Worm (Caenorhabditis elegans) whole organism, L3 larva: ENCODE measurements around the gene ZK1320.2.

Source experiments
- ZK546.5 ChIP-seq: sonication (generic microtip); optimal IDR thresholded peaks from 2 replicates; lab custom pipeline; 2017; ENCODE audit warnings: missing biosample characterization, missing genetic modification characterization
- aly-2 ChIP-seq: fragments of 150-350 bp; optimal IDR thresholded peaks from 2 replicates; lab custom pipeline; 2014; ENCODE audit warnings: missing biosample characterization, missing genetic modification characterization
- ama-1 ChIP-seq: fragments of 150-350 bp; optimal IDR thresholded peaks from 2 replicates; lab custom pipeline; 2018
- ceh-16 ChIP-seq: sonication (generic microtip); optimal IDR thresholded peaks from 2 replicates; lab custom pipeline; 2017; ENCODE audit warnings: missing biosample characterization, missing genetic modification characterization
- ceh-28 ChIP-seq: fragments of 150-350 bp; optimal IDR thresholded peaks from 2 replicates; lab custom pipeline; 2014; ENCODE audit warnings: missing biosample characterization, missing genetic modification reagents, missing genetic modification characterization
- ceh-82 ChIP-seq: fragments of 150-350 bp; optimal IDR thresholded peaks from 2 replicates; lab custom pipeline; 2014; ENCODE audit warnings: missing biosample characterization, missing genetic modification characterization
- ceh-9 ChIP-seq: sonication (generic microtip); optimal IDR thresholded peaks from 2 replicates; lab custom pipeline; 2018; ENCODE audit warnings: missing biosample characterization, missing genetic modification characterization
- egl-27 ChIP-seq: sonication (generic microtip); optimal IDR thresholded peaks from 4 replicates; lab custom pipeline; 2017; ENCODE audit warnings: missing biosample characterization, missing genetic modification reagents, missing genetic modification characterization
- egl-5 ChIP-seq: fragments of 150-350 bp; optimal IDR thresholded peaks from 2 replicates; lab custom pipeline; 2017; ENCODE audit warnings: missing biosample characterization, missing genetic modification reagents, missing genetic modification characterization, inconsistent platforms
- elt-2 ChIP-seq: sonication (generic microtip); optimal IDR thresholded peaks from 2 replicates; lab custom pipeline; 2016; ENCODE audit warnings: missing genetic modification reagents, mild to moderate bottlenecking, missing genetic modification characterization, missing compliant biosample characterization
- elt-3 ChIP-seq, 3 experiments: fragments of 150-350 bp in 1 of 3; sonication (generic microtip) in 2 of 3; optimal IDR thresholded peaks; 2 replicates in 2 of 3; 4 replicates in 1 of 3; lab custom pipeline; 2014 to 2017; ENCODE audit warnings: missing biosample characterization in 3 of 3, missing genetic modification characterization in 3 of 3
- eor-1 ChIP-seq, 2 experiments: fragments of 150-350 bp; optimal IDR thresholded peaks; 2 replicates each; lab custom pipeline; 2014 to 2018; ENCODE audit warnings: missing biosample characterization in 2 of 2, missing genetic modification characterization in 2 of 2
- fkh-10 ChIP-seq: sonication (generic microtip); optimal IDR thresholded peaks from 2 replicates; lab custom pipeline; 2017; ENCODE audit warnings: missing biosample characterization, missing genetic modification reagents, missing genetic modification characterization
- fkh-2 ChIP-seq: fragments of 150-350 bp; optimal IDR thresholded peaks from 2 replicates; lab custom pipeline; 2014; ENCODE audit warnings: missing biosample characterization, missing genetic modification reagents, missing genetic modification characterization
- hmg-11 ChIP-seq: sonication (generic microtip); optimal IDR thresholded peaks from 2 replicates; lab custom pipeline; 2016; ENCODE audit warnings: missing genetic modification characterization, missing compliant biosample characterization
- jun-1 ChIP-seq: fragments of 150-350 bp; optimal IDR thresholded peaks from 2 replicates; lab custom pipeline; 2014; ENCODE audit warnings: missing biosample characterization, missing genetic modification reagents, missing genetic modification characterization
- lin-15B ChIP-seq: fragments of 150-350 bp; optimal IDR thresholded peaks from 2 replicates; lab custom pipeline; 2014; ENCODE audit warnings: missing biosample characterization, missing genetic modification characterization
- lsy-12 ChIP-seq: sonication (generic microtip); optimal IDR thresholded peaks from 2 replicates; lab custom pipeline; 2016; ENCODE audit warnings: mild to moderate bottlenecking, missing genetic modification characterization, missing compliant biosample characterization
- mdl-1 ChIP-seq: fragments of 150-350 bp; optimal IDR thresholded peaks from 2 replicates; lab custom pipeline; 2014; ENCODE audit warnings: missing biosample characterization, missing genetic modification characterization
- mml-1 ChIP-seq: fragments of 150-350 bp; sonication (generic microtip); optimal IDR thresholded peaks from 3 replicates; lab custom pipeline; 2014; ENCODE audit warnings: missing biosample characterization, missing genetic modification characterization
- nhr-25 ChIP-seq: sonication (generic microtip); optimal IDR thresholded peaks from 2 replicates; lab custom pipeline; 2017; ENCODE audit warnings: missing biosample characterization, missing genetic modification characterization
- nhr-28 ChIP-seq: fragments of 150-350 bp; optimal IDR thresholded peaks from 2 replicates; lab custom pipeline; 2014; ENCODE audit warnings: missing biosample characterization, missing genetic modification characterization
- nhr-43 ChIP-seq: sonication (generic microtip); optimal IDR thresholded peaks from 2 replicates; lab custom pipeline; 2016; ENCODE audit warnings: mild to moderate bottlenecking, missing genetic modification characterization, missing compliant biosample characterization; ENCODE audit not compliant: poor library complexity, severe bottlenecking
- nhr-67 ChIP-seq: fragments of 150-350 bp; optimal IDR thresholded peaks from 2 replicates; lab custom pipeline; 2014; ENCODE audit warnings: missing biosample characterization, missing genetic modification characterization
- nhr-76 ChIP-seq: fragments of 150-350 bp; sonication (generic microtip); optimal IDR thresholded peaks from 5 replicates; lab custom pipeline; 2014; ENCODE audit warnings: missing biosample characterization, missing genetic modification characterization
- pha-4 ChIP-seq: fragments of 150-350 bp; optimal IDR thresholded peaks from 2 replicates; lab custom pipeline; 2014; ENCODE audit warnings: missing biosample characterization, missing genetic modification reagents, missing genetic modification characterization
- pqm-1 ChIP-seq: fragments of 150-350 bp; optimal IDR thresholded peaks from 2 replicates; lab custom pipeline; 2017; ENCODE audit warnings: missing biosample characterization, missing genetic modification characterization, inconsistent platforms
- skn-1 ChIP-seq: fragments of 150-350 bp; optimal IDR thresholded peaks from 2 replicates; lab custom pipeline; 2014; ENCODE audit warnings: missing biosample characterization, missing genetic modification characterization
- snpc-4 ChIP-seq: fragments of 150-350 bp; optimal IDR thresholded peaks from 2 replicates; lab custom pipeline; 2014; ENCODE audit warnings: missing biosample characterization, missing genetic modification characterization
- tbx-2 ChIP-seq: sonication (generic microtip); optimal IDR thresholded peaks from 2 replicates; lab custom pipeline; 2016; ENCODE audit warnings: mild to moderate bottlenecking, missing genetic modification characterization, missing compliant biosample characterization
- unc-39 ChIP-seq: sonication (generic microtip); optimal IDR thresholded peaks from 4 replicates; lab custom pipeline; 2017; ENCODE audit warnings: missing biosample characterization, missing genetic modification characterization
- unc-62 ChIP-seq: fragments of 150-350 bp; sonication (generic microtip); optimal IDR thresholded peaks from 4 replicates; lab custom pipeline; 2014; ENCODE audit warnings: missing biosample characterization, missing genetic modification reagents, missing genetic modification characterization

Gene ZK1320.2

DNA sequence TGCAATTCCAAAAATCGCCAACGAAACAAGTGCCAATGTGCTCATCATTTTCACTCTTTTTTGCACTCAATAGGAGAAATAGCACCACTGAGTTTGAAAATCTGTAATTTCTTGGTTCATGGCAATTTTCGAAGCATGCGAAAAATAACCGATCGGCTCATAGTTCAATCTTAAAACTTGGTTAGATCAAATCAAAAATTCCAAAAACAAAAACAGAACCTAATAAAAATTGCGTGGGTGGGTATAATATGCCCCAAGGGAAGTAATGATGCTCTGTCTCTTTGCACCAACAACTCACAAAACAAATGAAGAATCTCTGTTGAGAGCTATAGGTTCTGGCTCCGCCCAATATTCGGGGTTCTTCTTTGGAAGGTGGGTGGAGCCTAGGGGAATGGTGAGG, 33.0 kb upstream of the ZK1320.2 start, which contains the start of gene nlp-11:
Gene nlp-11, minus strand, starts transcription at position 101 of the 400 bp plus-strand sequence.
- TF ChIP-seq fkh-2 (tag; lab: Kevin White, UChicago) = no peak

DNA sequence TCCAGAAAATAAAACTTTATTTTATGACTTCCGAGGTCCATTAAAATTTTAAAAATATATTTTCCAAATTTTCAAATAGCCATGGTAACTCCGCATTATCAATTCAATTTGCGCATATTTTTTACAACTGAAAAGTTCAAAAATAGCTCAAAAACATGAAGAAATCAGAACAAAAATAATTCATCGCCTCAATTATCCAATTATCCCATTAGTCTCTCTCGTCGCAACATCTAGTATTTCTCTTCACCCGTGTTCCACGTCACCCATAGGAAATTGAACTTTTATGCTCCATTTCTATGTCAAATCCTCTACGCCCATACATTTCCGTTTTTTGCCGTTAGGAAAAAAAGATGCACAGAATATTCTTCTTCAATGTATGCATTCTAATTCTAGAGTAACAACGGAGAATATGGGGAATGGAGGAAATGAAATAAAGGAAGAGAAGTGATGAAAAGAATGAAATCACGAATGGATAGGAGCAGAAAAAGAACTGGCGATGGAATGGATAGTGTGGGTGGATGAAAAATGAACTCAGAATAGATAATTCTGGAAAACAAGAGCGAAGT, 31.3 kb upstream of the ZK1320.2 start:
- TF ChIP-seq fkh-10 (GFP tag; lab: Kevin White, UChicago) (peak; percentile 96), ama-1 (lab: Kevin White, UChicago) (no peak)

DNA sequence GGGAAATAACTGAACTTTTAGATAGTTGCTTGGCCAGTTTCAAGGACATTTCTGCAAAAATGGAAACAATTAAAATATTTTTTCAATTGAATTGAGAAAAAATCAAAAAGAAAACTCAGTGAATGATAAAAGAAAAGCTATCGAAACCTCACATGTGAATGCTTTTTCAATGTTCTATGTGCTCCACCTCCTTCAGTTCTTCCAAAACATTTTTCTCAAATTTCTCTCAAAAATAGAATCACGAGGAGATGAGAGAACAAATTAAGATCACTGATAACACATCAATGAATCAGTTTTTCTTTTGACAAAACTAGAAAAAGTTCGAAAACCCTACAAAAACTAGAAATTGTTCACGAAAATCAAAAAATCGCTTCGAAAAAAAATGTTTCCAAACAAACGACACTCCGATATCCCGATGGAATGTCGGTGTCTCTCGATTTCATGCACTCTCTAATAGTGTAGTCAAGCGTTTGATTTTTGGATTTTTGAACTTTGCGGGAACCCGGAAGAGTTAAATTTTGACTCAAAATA, 27.9 kb upstream of the ZK1320.2 start, which contains the start of gene ZK1320.9:
Gene ZK1320.9, minus strand, starts transcription at position 51 of the 531 bp plus-strand sequence.
- TF ChIP-seq elt-2 (peak; percentile 50), lsy-12 (tag; lab: Kevin White, UChicago) (no peak), nhr-43 (tag; lab: Kevin White, UChicago) (no peak), unc-62 (GFP tag; lab: Kevin White, UChicago) (no peak), elt-3 (tag; optimal IDR thresholded peaks at IDR 0.05; lab: Kevin White, UChicago) (no peak), fkh-10 (GFP tag; lab: Kevin White, UChicago) (no peak), nhr-76 (tag; lab: Kevin White, UChicago) (peak; percentile 59), lin-15B (tag; lab: Kevin White, UChicago) (peak; percentile 13), pha-4 (tag; lab: Kevin White, UChicago) (peak; percentile 33), unc-39 (tag; lab: Kevin White, UChicago) (no peak), ceh-28 (tag; lab: Kevin White, UChicago) (no peak), nhr-25 (tag; lab: Kevin White, UChicago) (peak; percentile 18)

DNA sequence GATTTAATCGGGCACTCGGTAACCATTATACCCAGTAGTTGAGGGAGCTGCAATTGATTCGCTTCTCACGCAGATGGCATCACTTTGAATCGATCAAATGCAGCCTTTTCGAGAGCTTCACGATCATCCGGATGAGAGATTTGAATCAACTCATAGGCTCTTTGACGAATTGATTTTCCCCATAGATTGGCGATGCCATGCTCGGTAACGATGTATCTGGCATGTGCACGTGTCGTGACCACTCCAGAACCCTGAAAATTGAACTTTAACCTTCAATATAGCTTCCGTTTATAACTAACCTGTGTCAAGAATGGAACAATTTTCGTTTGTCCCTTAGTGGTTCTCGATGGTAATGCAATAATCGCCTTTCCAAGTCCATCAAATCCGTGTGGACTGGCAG, 25.4 kb upstream of the ZK1320.2 start:
- TF ChIP-seq fkh-10 (GFP tag; lab: Kevin White, UChicago) (no peak), ama-1 (lab: Kevin White, UChicago) (peak; percentile 50)

DNA sequence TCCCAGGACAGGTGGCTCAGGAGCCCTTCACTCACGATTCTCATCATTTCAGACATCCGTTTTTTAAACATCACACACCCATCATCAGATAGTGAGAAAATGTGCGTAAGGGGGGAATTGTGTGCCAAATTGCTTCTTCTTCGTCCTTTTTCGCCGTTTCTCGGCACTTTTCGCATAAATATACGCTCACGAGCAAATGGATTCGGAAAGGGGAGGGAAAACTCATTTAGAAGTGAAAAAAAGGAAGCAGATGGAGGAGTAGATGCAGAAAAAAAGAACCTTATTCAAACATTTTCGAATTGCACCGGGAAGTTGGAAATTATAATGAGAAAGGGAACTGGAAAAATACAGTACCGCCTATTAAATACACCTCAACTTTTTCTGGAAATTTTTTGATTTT, 23.2 kb upstream of the ZK1320.2 start:
- TF ChIP-seq pha-4 (tag; lab: Kevin White, UChicago) (no peak), aly-2 (tag; lab: Kevin White, UChicago) (no peak), fkh-10 (GFP tag; lab: Kevin White, UChicago) (peak; percentile 68), ceh-9 (tag; lab: Kevin White, UChicago) (no peak), hmg-11 (tag; lab: Kevin White, UChicago) (no peak), egl-5 (tag; lab: Kevin White, UChicago) (no peak)

DNA sequence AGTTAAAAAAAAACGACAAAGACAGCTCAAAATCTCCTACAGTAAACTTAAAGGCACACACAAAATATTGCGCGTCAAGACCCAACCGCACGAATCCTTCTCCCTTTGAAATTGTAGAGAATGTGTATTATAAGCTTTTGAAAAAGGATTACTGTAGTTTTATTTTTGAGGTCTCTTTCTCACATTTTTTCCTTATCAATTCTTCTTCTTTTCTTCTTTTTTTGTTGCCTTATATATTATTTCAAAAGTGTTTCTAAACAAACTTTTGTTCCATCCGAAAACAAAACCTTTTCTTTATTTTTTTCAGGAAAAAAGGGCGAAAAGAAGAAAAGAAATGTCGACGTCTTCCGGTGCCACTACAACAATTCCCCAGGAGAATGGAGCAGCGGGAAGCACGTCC, 21.7 kb upstream of the ZK1320.2 start, which contains the start of gene ZK1320.13:
Gene ZK1320.13, plus strand, starts transcription at position 301 of the 400 bp plus-strand sequence.
- no peak for TF ChIP-seq nhr-76 (tag; lab: Kevin White, UChicago)
- no peak for TF ChIP-seq ceh-28 (tag; lab: Kevin White, UChicago)
- TF ChIP-seq egl-5 (tag; lab: Kevin White, UChicago) = no peak
- no peak for TF ChIP-seq egl-27 (tag; lab: Kevin White, UChicago)
- no peak for TF ChIP-seq nhr-67
- TF ChIP-seq elt-2 = no peak
- TF ChIP-seq aly-2 (tag; lab: Kevin White, UChicago) = no peak
- no peak for TF ChIP-seq fkh-10 (GFP tag; lab: Kevin White, UChicago)
- no peak for TF ChIP-seq nhr-28
- no peak for TF ChIP-seq ceh-16
- TF ChIP-seq nhr-25 (tag; lab: Kevin White, UChicago) = no peak

DNA sequence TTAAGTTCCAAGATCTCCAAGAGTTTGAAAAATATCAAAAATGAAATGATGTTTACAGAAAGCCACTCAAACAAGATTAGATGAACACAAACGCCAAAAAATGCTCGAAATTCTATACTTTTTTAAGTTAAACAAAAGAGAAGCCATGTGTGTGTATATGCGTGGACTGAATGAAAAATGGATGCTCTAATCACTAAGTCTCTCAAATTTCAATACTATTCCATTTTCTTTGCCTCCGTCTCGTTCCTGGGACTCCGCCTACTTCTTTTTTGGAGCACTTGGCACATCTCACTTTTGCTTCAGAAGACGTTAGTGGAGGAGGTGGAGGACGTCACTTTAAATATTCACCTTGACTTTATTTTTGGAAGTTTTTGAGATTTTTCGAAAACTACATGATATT, 21.0 kb upstream of the ZK1320.2 start:
- no peak for TF ChIP-seq eor-1 (tag; optimal IDR thresholded peaks at IDR 0.05; lab: Kevin White, UChicago)
- no peak for TF ChIP-seq tbx-2 (tag; lab: Kevin White, UChicago)
- no peak for TF ChIP-seq ceh-28 (tag; lab: Kevin White, UChicago)
- no peak for TF ChIP-seq mml-1 (tag; lab: Kevin White, UChicago)
- TF ChIP-seq elt-3 (tag; optimal IDR thresholded peaks at IDR 0.05; lab: Kevin White, UChicago) = no peak
- no peak for TF ChIP-seq snpc-4 (tag; lab: Kevin White, UChicago)
- no peak for TF ChIP-seq ZK546.5 (tag; lab: Kevin White, UChicago)
- no peak for TF ChIP-seq mdl-1
- TF ChIP-seq lsy-12 (tag; lab: Kevin White, UChicago) = no peak
- TF ChIP-seq ceh-16 = no peak
- TF ChIP-seq nhr-25 (tag; lab: Kevin White, UChicago) = no peak
- TF ChIP-seq jun-1 (tag; lab: Kevin White, UChicago) = no peak
- TF ChIP-seq skn-1 (tag; lab: Kevin White, UChicago) = no peak
- TF ChIP-seq lin-15B (tag; lab: Kevin White, UChicago) = no peak
- TF ChIP-seq pha-4 (tag; lab: Kevin White, UChicago) = no peak
- no peak for TF ChIP-seq ceh-82 (tag; lab: Kevin White, UChicago)
- TF ChIP-seq pqm-1 (tag; lab: Kevin White, UChicago) = no peak
- no peak for TF ChIP-seq nhr-28
- TF ChIP-seq nhr-76 (tag; lab: Kevin White, UChicago) = no peak
- TF ChIP-seq, all 47 proteins: peak for 0
